Fruit fly (Drosophila melanogaster) whole organism, embryonic: ENCODE measurements around the gene Alg12.
A peak's percentile ranks its signal among the peaks of the same experiment; 100 is the strongest.

ENCODE experiments used
- Antp ChIP-seq: fragments of 200-800 bp; sonication (Bioruptor generic); optimal IDR thresholded peaks from 3 replicates; lab custom pipeline; 2016; ENCODE audit warnings: missing biosample characterization, missing genetic modification characterization
- B-H1 ChIP-seq: fragments of 200-800 bp; sonication (Bioruptor generic); IDR thresholded peaks from 3 replicates; pipeline ENCODE4 v1.3.6; 2022; ENCODE audit warnings: missing biosample characterization, missing genetic modification characterization
- CG10462 ChIP-seq: fragments of 200-800 bp; sonication (Bioruptor generic); optimal IDR thresholded peaks from 2 replicates; lab custom pipeline; 2016; ENCODE audit warnings: missing biosample characterization, missing genetic modification characterization
- CG10979 ChIP-seq: fragments of 200-800 bp; sonication (Bioruptor generic); optimal IDR thresholded peaks from 2 replicates; lab custom pipeline; 2018; ENCODE audit warnings: missing biosample characterization, mild to moderate bottlenecking, missing genetic modification characterization, moderate library complexity
- CG11247 ChIP-seq: fragments of 200-800 bp; sonication (Bioruptor generic); IDR thresholded peaks from 2 replicates; pipeline ENCODE4 v1.3.6; 2022; ENCODE audit warnings: missing biosample characterization, missing genetic modification characterization
- CG11696 ChIP-seq: fragments of 200-800 bp; sonication (Bioruptor generic); IDR thresholded peaks from 2 replicates; pipeline ENCODE4 v1.3.6; 2022; ENCODE audit warnings: missing biosample characterization, missing genetic modification characterization
- CG1233 ChIP-seq: fragments of 200-800 bp; sonication (Bioruptor generic); optimal IDR thresholded peaks from 4 replicates; lab custom pipeline; 2018; ENCODE audit warnings: missing biosample characterization, mild to moderate bottlenecking, missing genetic modification characterization
- CG1529 ChIP-seq: fragments of 200-800 bp; sonication (Bioruptor generic); optimal IDR thresholded peaks from 3 replicates; lab custom pipeline; 2018; ENCODE audit warnings: missing biosample characterization, missing genetic modification characterization
- CG16779 ChIP-seq: fragments of 200-800 bp; sonication (Bioruptor generic); IDR thresholded peaks from 2 replicates; pipeline ENCODE4 v1.3.6; 2022; ENCODE audit warnings: missing biosample characterization, missing genetic modification characterization
- CG16815 ChIP-seq: fragments of 200-800 bp; sonication (Bioruptor generic); optimal IDR thresholded peaks from 3 replicates; lab custom pipeline; 2017; ENCODE audit warnings: missing biosample characterization, mild to moderate bottlenecking, missing genetic modification characterization
- CG17568 ChIP-seq: fragments of 200-800 bp; sonication (Bioruptor generic); optimal IDR thresholded peaks from 2 replicates; lab custom pipeline; 2018; ENCODE audit warnings: missing biosample characterization, mild to moderate bottlenecking, missing genetic modification characterization, moderate library complexity
- CG2116 ChIP-seq: fragments of 200-800 bp; sonication (Bioruptor generic); optimal IDR thresholded peaks from 3 replicates; lab custom pipeline; 2018; ENCODE audit warnings: missing biosample characterization, mild to moderate bottlenecking, missing genetic modification characterization
- CG3995 ChIP-seq: fragments of 200-800 bp; sonication (Bioruptor generic); optimal IDR thresholded peaks from 3 replicates; lab custom pipeline; 2016; ENCODE audit warnings: missing biosample characterization, missing genetic modification characterization
- CG42726 ChIP-seq: fragments of 200-800 bp; sonication (Bioruptor generic); IDR thresholded peaks from 2 replicates; pipeline ENCODE4 v1.3.6; 2022; ENCODE audit warnings: missing biosample characterization, missing genetic modification characterization; ENCODE audit not compliant: partially characterized antibody
- CG4707 ChIP-seq: fragments of 200-800 bp; sonication (Bioruptor generic); optimal IDR thresholded peaks from 2 replicates; lab custom pipeline; 2018; ENCODE audit warnings: missing biosample characterization, mild to moderate bottlenecking, missing genetic modification characterization, moderate library complexity
- CG6272 ChIP-seq: fragments of 200-800 bp; sonication (Bioruptor generic); IDR thresholded peaks from 2 replicates; pipeline ENCODE4 v1.3.6; 2022; ENCODE audit warnings: missing biosample characterization, missing genetic modification characterization
- CG6683 ChIP-seq: fragments of 200-800 bp; sonication (Bioruptor generic); optimal IDR thresholded peaks from 2 replicates; lab custom pipeline; 2017; ENCODE audit warnings: missing biosample characterization, mild to moderate bottlenecking, missing genetic modification characterization, missing genetic modification reagents
- CG7963 ChIP-seq: fragments of 200-800 bp; sonication (Bioruptor generic); IDR thresholded peaks from 3 replicates; pipeline ENCODE4 v1.3.6; 2022; ENCODE audit warnings: missing biosample characterization, missing genetic modification characterization; ENCODE audit not compliant: partially characterized antibody
- CG8765 ChIP-seq: fragments of 200-800 bp; sonication (Bioruptor generic); IDR thresholded peaks from 2 replicates; pipeline ENCODE4 v1.3.6; 2022; ENCODE audit warnings: missing biosample characterization, missing genetic modification characterization
- D19A ChIP-seq: fragments of 200-800 bp; optimal IDR thresholded peaks from 3 replicates; lab custom pipeline; 2019; ENCODE audit warnings: missing biosample characterization, mild to moderate bottlenecking, missing genetic modification characterization, moderate library complexity
- Dll ChIP-seq: fragments of 200-800 bp; sonication (Bioruptor generic); IDR thresholded peaks from 4 replicates; pipeline ENCODE4 v1.3.6; 2022; ENCODE audit warnings: missing biosample characterization, missing genetic modification characterization; ENCODE audit not compliant: partially characterized antibody
- H2.0 ChIP-seq: fragments of 200-800 bp; sonication (Bioruptor generic); IDR thresholded peaks from 2 replicates; pipeline ENCODE4 v1.3.6; 2022; ENCODE audit warnings: missing biosample characterization, missing genetic modification characterization
- HHEX ChIP-seq: fragments of 200-800 bp; sonication (Bioruptor generic); optimal IDR thresholded peaks from 3 replicates; lab custom pipeline; 2017; ENCODE audit warnings: missing biosample characterization, mild to moderate bottlenecking, missing genetic modification characterization, missing genetic modification reagents
- MTF-1 ChIP-seq: fragments of 200-800 bp; sonication (Bioruptor generic); optimal IDR thresholded peaks from 2 replicates; lab custom pipeline; 2018; ENCODE audit warnings: missing biosample characterization, mild to moderate bottlenecking, missing genetic modification characterization, borderline replicate concordance
- NC2α ChIP-seq: fragments of 200-800 bp; sonication (Bioruptor generic); optimal IDR thresholded peaks from 2 replicates; lab custom pipeline; 2016; ENCODE audit warnings: missing biosample characterization, missing genetic modification characterization
- Pdp1 ChIP-seq, 2 experiments: fragments of 200-800 bp; sonication (Bioruptor generic); optimal IDR thresholded peaks; 3 replicates each; lab custom pipeline; 2016; ENCODE audit warnings: missing biosample characterization in 2 of 2, missing genetic modification characterization in 2 of 2, mild to moderate bottlenecking in 1 of 2, moderate library complexity in 1 of 2
- Side ChIP-seq: fragments of 200-800 bp; sonication (Bioruptor generic); optimal IDR thresholded peaks from 2 replicates; lab custom pipeline; 2016; ENCODE audit warnings: missing biosample characterization, missing genetic modification characterization
- Sin3A ChIP-seq: fragments of >200 bp; optimal IDR thresholded peaks from 2 replicates; lab custom pipeline; 2018
- TFAM ChIP-seq: fragments of 200-800 bp; sonication (Bioruptor generic); optimal IDR thresholded peaks from 2 replicates; lab custom pipeline; 2017; ENCODE audit warnings: missing biosample characterization, missing genetic modification characterization, inconsistent platforms
- Usf ChIP-seq: fragments of 200-800 bp; sonication (Bioruptor generic); optimal IDR thresholded peaks from 2 replicates; lab custom pipeline; 2017; ENCODE audit warnings: missing genotype, missing biosample characterization, missing genetic modification characterization
- az2 ChIP-seq: fragments of 200-800 bp; sonication (Bioruptor generic); optimal IDR thresholded peaks from 3 replicates; lab custom pipeline; 2016; ENCODE audit warnings: missing biosample characterization, missing genetic modification characterization
- bigmax ChIP-seq: fragments of 200-800 bp; sonication (Bioruptor generic); optimal IDR thresholded peaks from 2 replicates; lab custom pipeline; 2018; ENCODE audit warnings: missing biosample characterization, mild to moderate bottlenecking, missing genetic modification characterization
- en ChIP-seq: fragments of 200-800 bp; sonication (Bioruptor generic); optimal IDR thresholded peaks from 2 replicates; lab custom pipeline; 2016; ENCODE audit warnings: missing biosample characterization, missing genetic modification characterization
- fd102C ChIP-seq: fragments of 200-800 bp; sonication (Bioruptor generic); optimal IDR thresholded peaks from 2 replicates; lab custom pipeline; 2018; ENCODE audit warnings: missing biosample characterization, mild to moderate bottlenecking, missing genetic modification characterization, moderate library complexity
- hbn ChIP-seq: fragments of 200-800 bp; sonication (Bioruptor generic); IDR thresholded peaks from 2 replicates; pipeline ENCODE4 v1.3.6; 2022; ENCODE audit warnings: missing biosample characterization, missing genetic modification characterization; ENCODE audit not compliant: partially characterized antibody
- lola ChIP-seq, 3 experiments: fragments of >200 bp in 2 of 3; fragments of 200-800 bp in 1 of 3; sonication (Bioruptor generic) in 1 of 3; optimal IDR thresholded peaks; 2 replicates each; lab custom pipeline; 2017 to 2019; ENCODE audit warnings: missing biosample characterization in 3 of 3, missing genetic modification characterization in 3 of 3, mild to moderate bottlenecking in 1 of 3, moderate library complexity in 1 of 3
- org-1 ChIP-seq: fragments of 200-800 bp; sonication (Bioruptor generic); optimal IDR thresholded peaks from 2 replicates; lab custom pipeline; 2017; ENCODE audit warnings: missing biosample characterization, missing genetic modification characterization
- pan ChIP-seq, 4 experiments: fragments of >200 bp in 3 of 4; fragments of 200-800 bp in 1 of 4; sonication (Bioruptor generic) in 1 of 4; optimal IDR thresholded peaks in 3 of 4; IDR thresholded peaks in 1 of 4; 2 replicates each; pipeline versions ENCODE4 v1.3.6 to Lab custom; 2017 to 2022; ENCODE audit warnings: missing biosample characterization in 2 of 4, missing genetic modification characterization in 2 of 4, mixed read lengths in 1 of 4
- pb ChIP-seq: fragments of 200-800 bp; sonication (Bioruptor generic); optimal IDR thresholded peaks from 3 replicates; lab custom pipeline; 2016; ENCODE audit warnings: missing biosample characterization, missing genetic modification characterization
- psq ChIP-seq: fragments of 200-800 bp; sonication (Bioruptor generic); optimal IDR thresholded peaks from 2 replicates; lab custom pipeline; 2017; ENCODE audit warnings: missing biosample characterization, missing genetic modification characterization
- pum ChIP-seq: fragments of 200-800 bp; sonication (Bioruptor generic); optimal IDR thresholded peaks from 2 replicates; lab custom pipeline; 2016; ENCODE audit warnings: missing biosample characterization, missing genetic modification characterization
- repo ChIP-seq: fragments of 200-800 bp; sonication (Bioruptor generic); optimal IDR thresholded peaks from 2 replicates; lab custom pipeline; 2016; ENCODE audit warnings: missing biosample characterization, missing genetic modification characterization
- sc ChIP-seq, 3 experiments: fragments of >200 bp in 2 of 3; fragments of 200-800 bp in 1 of 3; sonication (Bioruptor generic) in 1 of 3; optimal IDR thresholded peaks; 2 replicates in 2 of 3; 3 replicates in 1 of 3; lab custom pipeline; 2017; ENCODE audit warnings: mild to moderate bottlenecking in 1 of 3, missing biosample characterization in 1 of 3, missing genetic modification characterization in 1 of 3, missing genetic modification reagents in 1 of 3
- sima ChIP-seq: fragments of 200-800 bp; sonication (Bioruptor generic); optimal IDR thresholded peaks from 2 replicates; lab custom pipeline; 2016; ENCODE audit warnings: missing biosample characterization, missing genetic modification characterization
- toy ChIP-seq: fragments of 200-800 bp; sonication (Bioruptor generic); IDR thresholded peaks from 2 replicates; pipeline ENCODE4 v1.3.6; 2022; ENCODE audit warnings: missing biosample characterization, missing genetic modification characterization
- ttk ChIP-seq: fragments of 200-800 bp; sonication (Bioruptor generic); IDR thresholded peaks from 2 replicates; pipeline ENCODE4 v2.1.2; 2022; ENCODE audit warnings: missing biosample characterization, missing genetic modification characterization
- zfh2 ChIP-seq: fragments of 200-800 bp; sonication (Bioruptor generic); optimal IDR thresholded peaks from 2 replicates; lab custom pipeline; 2016; ENCODE audit warnings: missing biosample characterization, missing genetic modification characterization

Gene Alg12

DNA sequence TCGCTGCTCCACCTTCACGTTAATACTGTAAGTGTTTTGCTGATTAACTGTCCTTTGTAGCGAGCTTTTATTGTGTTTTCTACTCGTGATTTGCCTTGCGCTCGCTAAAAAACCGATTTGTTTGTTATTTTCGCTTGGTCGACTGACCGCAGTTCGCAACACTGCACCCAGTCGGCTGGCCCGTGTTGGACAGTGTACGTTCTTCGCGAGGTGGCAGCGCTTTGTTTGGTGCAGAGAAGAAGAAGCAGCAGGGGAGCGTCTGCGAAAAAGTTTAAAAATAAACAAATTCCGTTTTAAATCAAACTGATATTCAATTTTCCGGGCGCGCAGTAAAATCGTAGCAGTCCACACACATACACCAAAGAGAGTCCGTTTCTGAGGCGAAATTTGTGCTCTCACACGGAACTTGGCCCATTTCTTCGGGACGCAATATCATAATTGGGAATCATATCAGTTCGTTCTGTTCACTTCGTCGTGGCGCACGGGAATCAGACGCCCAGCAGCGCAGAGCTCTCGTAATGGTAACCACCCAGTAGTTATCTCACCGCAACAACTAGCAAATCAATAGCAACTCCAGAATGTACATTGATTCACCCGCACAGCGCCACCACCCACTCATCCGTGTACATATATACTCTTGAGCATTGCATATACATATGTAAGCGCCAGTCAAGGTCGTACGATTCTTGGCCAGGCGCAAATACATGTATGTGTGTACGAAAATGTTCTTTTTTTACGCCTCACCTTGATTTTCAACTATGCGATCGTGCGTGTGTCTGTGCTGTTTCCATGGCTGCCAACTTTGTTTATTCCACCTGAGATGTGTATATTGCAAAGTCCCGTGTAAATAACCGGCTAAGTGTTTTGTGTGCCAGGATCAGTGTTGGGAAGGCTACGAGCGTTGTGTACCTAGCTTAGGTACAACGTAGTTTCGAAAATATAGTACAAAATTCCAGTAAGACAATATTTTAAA lies 11.6 kb downstream of the Alg12 start, which contains the start of gene Naa80 (continued):
- TF ChIP-seq H2.0 (GFP tag; lab: Robert Waterston, UW) (peak; percentile 53), CG11247 (GFP tag; lab: Robert Waterston, UW) (peak; percentile 79), Usf (GFP tag; lab: Kevin White, UChicago) (peak; percentile 10), zfh2 (peak; percentile 89), repo (peak; percentile 57), bigmax (GFP tag; lab: Kevin White, UChicago) (peak; percentile 40), TFAM (GFP tag; lab: Kevin White, UChicago) (no peak), CG10979 (tag; lab: Kevin White, UChicago) (peak; percentile 21), CG16779 (peak; percentile 73; the same call in 1 of the 2 replicates), sc (optimal IDR thresholded peaks at IDR 0.05; lab: Kevin White, UChicago) (no peak), sc (GFP tag; optimal IDR thresholded peaks at IDR 0.05; lab: Kevin White, UChicago) (no peak), CG1233 (GFP tag; lab: Kevin White, UChicago) (peak; percentile 31), org-1 (GFP tag; lab: Kevin White, UChicago) (no peak), CG2116 (GFP tag; lab: Kevin White, UChicago) (peak; percentile 81), CG6272 (no peak), CG11696 (GFP tag; lab: Robert Waterston, UW) (no peak), CG42726 (GFP tag; lab: Robert Waterston, UW) (peak; percentile 65), CG10462 (GFP tag; lab: Kevin White, UChicago) (no peak), HHEX (GFP tag; lab: Kevin White, UChicago) (peak; percentile 66), psq (GFP tag; lab: Kevin White, UChicago) (no peak), Side (GFP tag; lab: Kevin White, UChicago) (peak; percentile 83), CG17568 (GFP tag; lab: Kevin White, UChicago) (no peak), Dll (0 out of 4 replicates have a peak, but pooled peaks have one; percentile 39), MTF-1 (GFP tag; lab: Kevin White, UChicago) (peak; percentile 20), Pdp1 (GFP tag; optimal IDR thresholded peaks at IDR 0.05; lab: Kevin White, UChicago) (peak; percentile 54 to 73), CG6683 (GFP tag; lab: Kevin White, UChicago) (no peak), CG16815 (GFP tag; lab: Kevin White, UChicago) (peak; percentile 24), pum (GFP tag; lab: Kevin White, UChicago) (peak; percentile 78), CG7963 (GFP tag; lab: Robert Waterston, UW) (no peak), CG1529 (GFP tag; lab: Kevin White, UChicago) (no peak), ttk (GFP tag; lab: Robert Waterston, UW) (peak; percentile 46), en (no peak), CG4707 (GFP tag; lab: Kevin White, UChicago) (peak; percentile 7), fd102C (GFP tag; lab: Kevin White, UChicago) (no peak), toy (GFP tag; lab: Robert Waterston, UW) (no peak; the same call in 1 of the 2 replicates), az2 (peak; percentile 44), CG8765 (GFP tag; lab: Robert Waterston, UW) (peak; percentile 38; the same call in 1 of the 2 replicates), D19A (tag; lab: Kevin White, UChicago) (peak; percentile 25), B-H1 (GFP tag; lab: Robert Waterston, UW) (no peak), lola (GFP tag; optimal IDR thresholded peaks at IDR 0.05; lab: Kevin White, UChicago) (no peak), pan (optimal IDR thresholded peaks at IDR 0.05; lab: Kevin White, UChicago) (no peak), pan (GFP tag; optimal IDR thresholded peaks at IDR 0.05 in 1 of 2, IDR thresholded peaks at IDR 0.05 in 1 of 2) (peak in 1 of 2 experiments; percentile 54), sima (GFP tag; lab: Kevin White, UChicago) (no peak), CG3995 (GFP tag; lab: Kevin White, UChicago) (peak; percentile 68), hbn (GFP tag; lab: Robert Waterston, UW) (no peak), Sin3A (lab: Kevin White, UChicago) (peak; percentile 76), NC2α (GFP tag; lab: Kevin White, UChicago) (peak; percentile 57), pb (GFP tag; lab: Kevin White, UChicago) (peak; percentile 48), Antp (peak; percentile 89)
